Worm (Caenorhabditis elegans) whole organism, L4/young adult: ENCODE results near the gene puf-9.

Source experiments
- W03F9.2 ChIP-seq: fragments of 150-350 bp; optimal IDR thresholded peaks from 2 replicates; lab custom pipeline; 2014; ENCODE audit warnings: missing biosample characterization, missing genetic modification characterization
- dao-5 ChIP-seq: sonication (generic microtip); optimal IDR thresholded peaks from 2 replicates; lab custom pipeline; 2016; ENCODE audit warnings: missing genotype, missing genetic modification characterization, moderate library complexity, missing compliant biosample characterization

- TF ChIP-seq W03F9.2 (tag; lab: Kevin White, UChicago) (no peak), dao-5 (tag; lab: Kevin White, UChicago) (no peak)
Measured at ce11 chrX:5839643-5840042, 1.7 kb upstream of the puf-9 start, which contains the start of gene dct-11.
